Worm (Caenorhabditis elegans) whole organism, midembryonic: Measurements from ENCODE around the gene sru-24.
A peak's percentile ranks its signal among the peaks of the same experiment; 100 is the strongest.

Source experiments
- T22C8.4 ChIP-seq: fragments of 200-800 bp; sonication (Bioruptor generic); IDR thresholded peaks from 2 replicates; pipeline ENCODE4 v1.3.6; 2022; ENCODE audit warnings: missing genetic modification characterization, missing compliant biosample characterization
- cog-1 ChIP-seq: sonication (generic microtip); optimal IDR thresholded peaks from 2 replicates; lab custom pipeline; 2016; ENCODE audit warnings: missing genetic modification characterization, missing compliant biosample characterization
- flt-1 ChIP-seq: fragments of 200-800 bp; sonication (Bioruptor generic); IDR thresholded peaks from 2 replicates; pipeline ENCODE4 v1.3.6; 2022; ENCODE audit warnings: missing genetic modification characterization, missing compliant biosample characterization
- klf-2 ChIP-seq: fragments of 200-800 bp; sonication (Bioruptor generic); conservative IDR thresholded peaks from 2 replicates; pipeline ENCODE4 v1.3.6; 2022; ENCODE audit warnings: missing genetic modification reagents, missing genetic modification characterization, missing compliant biosample characterization
- med-1 ChIP-seq: sonication (generic microtip); optimal IDR thresholded peaks from 2 replicates; lab custom pipeline; 2017; ENCODE audit warnings: missing genetic modification characterization, mild to moderate bottlenecking, missing compliant biosample characterization, antibody characterized with exemption, missing genetic modification reagents; ENCODE audit not compliant: insufficient read depth
- ref-1 ChIP-seq: fragments of 200-800 bp; sonication (Bioruptor generic); conservative IDR thresholded peaks from 2 replicates; pipeline ENCODE4 v1.3.6; 2022; ENCODE audit warnings: missing genetic modification reagents, missing genetic modification characterization, missing compliant biosample characterization
- tab-1 ChIP-seq: fragments of 200-800 bp; sonication (Bioruptor generic); IDR thresholded peaks from 2 replicates; pipeline ENCODE4 v1.3.6; 2022; ENCODE audit warnings: missing genetic modification characterization, missing compliant biosample characterization
- ztf-23 ChIP-seq: fragments of 200-800 bp; sonication (Bioruptor generic); IDR thresholded peaks from 2 replicates; pipeline ENCODE4 v1.3.6; 2022; ENCODE audit warnings: missing genetic modification reagents, missing genetic modification characterization, missing compliant biosample characterization
- ztf-29 ChIP-seq: fragments of 200-800 bp; sonication (Bioruptor generic); IDR thresholded peaks from 2 replicates; pipeline ENCODE4 v1.3.6; 2022; ENCODE audit warnings: missing genetic modification reagents, missing genetic modification characterization, missing compliant biosample characterization

sru-24 gene

ce11 chrV:667459-667858 lies 3.8 kb downstream of the sru-24 start, which contains the start of gene nhr-180:
nhr-180 (minus strand) TSS chrV:667510.
- TF ChIP-seq T22C8.4 (GFP tag; lab: Robert Waterston, UW) (no peak), ref-1 (GFP tag; lab: Robert Waterston, UW) (no peak), flt-1 (GFP tag; lab: Robert Waterston, UW) (no peak), tab-1 (no peak), cog-1 (no peak), ztf-23 (GFP tag; lab: Robert Waterston, UW) (no peak), klf-2 (GFP tag; lab: Robert Waterston, UW) (no peak), ztf-29 (GFP tag; lab: Robert Waterston, UW) (no peak), med-1 (GFP tag; lab: Kevin White, UChicago) (no peak)

- no peak for TF ChIP-seq flt-1 (GFP tag; lab: Robert Waterston, UW)
- TF ChIP-seq ztf-29 (GFP tag; lab: Robert Waterston, UW): no peak
- no peak for TF ChIP-seq ref-1 (GFP tag; lab: Robert Waterston, UW)
- TF ChIP-seq med-1 (GFP tag; lab: Kevin White, UChicago): no peak
- TF ChIP-seq cog-1: no peak
- no peak for TF ChIP-seq klf-2 (GFP tag; lab: Robert Waterston, UW)
These were observed 6.8 kb downstream of the sru-24 start, which contains the start of the genes F31F4.11 and srh-266 for ce11 chrV:664337-664847. F31F4.11 (minus strand) TSS chrV:664437. srh-266 (plus strand) TSS chrV:664797.

- TF ChIP-seq ztf-23 (GFP tag; lab: Robert Waterston, UW) (no peak), med-1 (GFP tag; lab: Kevin White, UChicago) (no peak), ztf-29 (GFP tag; lab: Robert Waterston, UW) (no peak), klf-2 (GFP tag; lab: Robert Waterston, UW) (no peak), T22C8.4 (GFP tag; lab: Robert Waterston, UW) (no peak), flt-1 (GFP tag; lab: Robert Waterston, UW) (no peak), tab-1 (no peak), ref-1 (GFP tag; lab: Robert Waterston, UW) (no peak), cog-1 (no peak)
These were observed 11.0 kb downstream of the sru-24 start, which contains the start of gene F31F4.17 for ce11 chrV:660210-660609. F31F4.17 (minus strand) TSS chrV:660310.

ce11 chrV:658140-658539 lies 13.1 kb downstream of the sru-24 start:
- TF ChIP-seq klf-2 (GFP tag; lab: Robert Waterston, UW) (peak; percentile 59; the same call in 1 of the 2 replicates), flt-1 (GFP tag; lab: Robert Waterston, UW) (peak; percentile 68; the same call in 1 of the 2 replicates)

ce11 chrV:657678-658077 lies 13.6 kb downstream of the sru-24 start, which contains the start of gene srh-246:
srh-246 (minus strand) TSS chrV:657778.
- TF ChIP-seq ref-1 (GFP tag; lab: Robert Waterston, UW) (no peak), flt-1 (GFP tag; lab: Robert Waterston, UW) (no peak), tab-1 (no peak), ztf-29 (GFP tag; lab: Robert Waterston, UW) (no peak), T22C8.4 (GFP tag; lab: Robert Waterston, UW) (no peak)

- TF ChIP-seq ztf-23 (GFP tag; lab: Robert Waterston, UW): no peak
These were observed 15.4 kb downstream of the sru-24 start, which contains the start of gene srh-245 for ce11 chrV:655823-656222. srh-245 (minus strand) TSS chrV:655923.

ce11 chrV:654402-654801 lies 16.8 kb downstream of the sru-24 start, which contains the start of gene srj-6:
srj-6 (minus strand) TSS chrV:654502.
- TF ChIP-seq flt-1 (GFP tag; lab: Robert Waterston, UW) (no peak), tab-1 (no peak), ref-1 (GFP tag; lab: Robert Waterston, UW) (no peak), klf-2 (GFP tag; lab: Robert Waterston, UW) (no peak)

ce11 chrV:652940-653339 lies 18.3 kb downstream of the sru-24 start, which contains the start of gene srj-5:
srj-5 (minus strand) TSS chrV:653040.
- TF ChIP-seq ref-1 (GFP tag; lab: Robert Waterston, UW) (no peak), flt-1 (GFP tag; lab: Robert Waterston, UW) (no peak), klf-2 (GFP tag; lab: Robert Waterston, UW) (no peak), cog-1 (no peak), T22C8.4 (GFP tag; lab: Robert Waterston, UW) (no peak), ztf-23 (GFP tag; lab: Robert Waterston, UW) (no peak), tab-1 (no peak), med-1 (GFP tag; lab: Kevin White, UChicago) (no peak)

- TF ChIP-seq med-1 (GFP tag; lab: Kevin White, UChicago) (no peak), klf-2 (GFP tag; lab: Robert Waterston, UW) (no peak), ztf-23 (GFP tag; lab: Robert Waterston, UW) (no peak), ztf-29 (GFP tag; lab: Robert Waterston, UW) (no peak), tab-1 (no peak), cog-1 (no peak), T22C8.4 (GFP tag; lab: Robert Waterston, UW) (no peak), flt-1 (GFP tag; lab: Robert Waterston, UW) (no peak), ref-1 (GFP tag; lab: Robert Waterston, UW) (no peak)
These were observed 24.4 kb downstream of the sru-24 start, which contains the start of gene ugt-42 for ce11 chrV:646888-647287. ugt-42 (plus strand) TSS chrV:647188.

ce11 chrV:646129-646528 lies 25.1 kb downstream of the sru-24 start, which contains the start of gene F48G7.12:
F48G7.12 (minus strand) TSS chrV:646229.
- TF ChIP-seq ztf-29 (GFP tag; lab: Robert Waterston, UW) (no peak), ref-1 (GFP tag; lab: Robert Waterston, UW) (no peak), cog-1 (no peak), flt-1 (GFP tag; lab: Robert Waterston, UW) (no peak), med-1 (GFP tag; lab: Kevin White, UChicago) (no peak), tab-1 (no peak), T22C8.4 (GFP tag; lab: Robert Waterston, UW) (no peak), ztf-23 (GFP tag; lab: Robert Waterston, UW) (no peak), klf-2 (GFP tag; lab: Robert Waterston, UW) (no peak)
